Worm (Caenorhabditis elegans): ENCODE results near the gene T13B5.9.
A peak's percentile ranks its signal among the peaks of the same experiment; 100 is the strongest.

T13B5.9 gene

ce11 chrII:1105291-1105690 is 982 bp upstream of the T13B5.9 start:
- TF ChIP-seq pha-4 (GFP tag; IDR thresholded peaks at IDR 0.05) = peak; percentile 95; the same call in 1 of the 2 replicates
- TF ChIP-seq pha-4 (tag; optimal IDR thresholded peaks at IDR 0.05) = no peak
- TF ChIP-seq F37D6.2 (tag; optimal IDR thresholded peaks at IDR 0.05) = no peak
- peak; percentile 99 for TF ChIP-seq set-16 (GFP tag; IDR thresholded peaks at IDR 0.05)

ce11 chrII:1103484-1104100 is 717 bp downstream of the T13B5.9 start:
- TF ChIP-seq nhr-76 (tag; optimal IDR thresholded peaks at IDR 0.05) (no peak), vab-7 (GFP tag; IDR thresholded peaks at IDR 0.05) (no peak), rbr-2 (tag; optimal IDR thresholded peaks at IDR 0.05) (no peak), tag-97 (GFP tag; IDR thresholded peaks at IDR 0.05) (no peak), ceh-28 (tag; optimal IDR thresholded peaks at IDR 0.05) (no peak), F44E2.7 (GFP tag; IDR thresholded peaks at IDR 0.05) (no peak), T20F7.1 (GFP tag; optimal IDR thresholded peaks at IDR 0.05) (no peak), zfp-3 (GFP tag; conservative IDR thresholded peaks at IDR 0.05) (no peak), zag-1 (tag; optimal IDR thresholded peaks at IDR 0.05) (no peak), zip-11 (GFP tag; IDR thresholded peaks at IDR 0.05) (no peak), ceh-20 (GFP tag; IDR thresholded peaks at IDR 0.05) (0 out of 2 replicates have a peak, but pooled peaks have one; percentile 19), ces-1 (GFP tag; optimal IDR thresholded peaks at IDR 0.05) (no peak), nhr-77 (tag; optimal IDR thresholded peaks at IDR 0.05) (peak; percentile 95), unc-130 (GFP tag; optimal IDR thresholded peaks at IDR 0.05) (no peak), spr-3 (GFP tag; optimal IDR thresholded peaks at IDR 0.05) (no peak), fos-1 (tag; optimal IDR thresholded peaks at IDR 0.05) (no peak), dmd-8 (GFP tag; IDR thresholded peaks at IDR 0.05) (no peak), php-3 (GFP tag; IDR thresholded peaks at IDR 0.05) (peak; percentile 97), gei-8 (GFP tag; optimal IDR thresholded peaks at IDR 0.05) (no peak), duxl-1 (tag; optimal IDR thresholded peaks at IDR 0.05; ENCODE audit: poor library complexity) (no peak), aly-2 (tag; optimal IDR thresholded peaks at IDR 0.05) (no peak), mdt-29 (GFP tag; IDR thresholded peaks at IDR 0.05) (no peak), cey-2 (tag; optimal IDR thresholded peaks at IDR 0.05; ENCODE audit: borderline replicate concordance, insufficient read depth) (peak; percentile 71), nhr-42 (GFP tag; IDR thresholded peaks at IDR 0.05) (no peak), daf-12 (tag; optimal IDR thresholded peaks at IDR 0.05) (no peak), daf-8 (GFP tag; IDR thresholded peaks at IDR 0.05) (no peak), mxl-2 (GFP tag; conservative IDR thresholded peaks at IDR 0.05) (no peak), mep-1 (tag; optimal IDR thresholded peaks at IDR 0.05) (peak; percentile 16), set-16 (GFP tag; IDR thresholded peaks at IDR 0.05) (no peak), mdl-1 (tag; optimal IDR thresholded peaks at IDR 0.05) (peak in 1 of 2 experiments; percentile 37), snpc-4 (tag; optimal IDR thresholded peaks at IDR 0.05) (no peak), egl-43 (GFP tag; IDR thresholded peaks at IDR 0.05) (no peak), mxl-3 (GFP tag; optimal IDR thresholded peaks at IDR 0.05) (no peak), lir-3 (tag; optimal IDR thresholded peaks at IDR 0.05) (no peak), fkh-10 (GFP tag; optimal IDR thresholded peaks at IDR 0.05) (no peak), nhr-237 (tag; optimal IDR thresholded peaks at IDR 0.05) (no peak), nhr-25 (tag; optimal IDR thresholded peaks at IDR 0.05; ENCODE audit: borderline replicate concordance, insufficient read depth) (no peak), daf-16 (GFP tag; optimal IDR thresholded peaks at IDR 0.05) (peak in 1 of 2 experiments; percentile 55), daf-16 (tag; optimal IDR thresholded peaks at IDR 0.05) (peak; percentile 96), ceh-32 (tag; optimal IDR thresholded peaks at IDR 0.05; ENCODE audit: poor library complexity) (no peak), nhr-6 (tag; optimal IDR thresholded peaks at IDR 0.05) (no peak), arid-1 (GFP tag; conservative IDR thresholded peaks at IDR 0.05) (no peak), dmd-9 (GFP tag; IDR thresholded peaks at IDR 0.05) (no peak), pha-4 (GFP tag; IDR thresholded peaks at IDR 0.05) (peak; percentile 74), pha-4 (tag; optimal IDR thresholded peaks at IDR 0.05) (no peak), ama-1 (optimal IDR thresholded peaks at IDR 0.05) (no peak), ceh-82 (tag; optimal IDR thresholded peaks at IDR 0.05) (no peak), nhr-102 (tag; optimal IDR thresholded peaks at IDR 0.05) (peak; percentile 87)
